Worm (Caenorhabditis elegans): Measurements from ENCODE around the gene K10C9.7.

The K10C9.7 gene

DNA sequence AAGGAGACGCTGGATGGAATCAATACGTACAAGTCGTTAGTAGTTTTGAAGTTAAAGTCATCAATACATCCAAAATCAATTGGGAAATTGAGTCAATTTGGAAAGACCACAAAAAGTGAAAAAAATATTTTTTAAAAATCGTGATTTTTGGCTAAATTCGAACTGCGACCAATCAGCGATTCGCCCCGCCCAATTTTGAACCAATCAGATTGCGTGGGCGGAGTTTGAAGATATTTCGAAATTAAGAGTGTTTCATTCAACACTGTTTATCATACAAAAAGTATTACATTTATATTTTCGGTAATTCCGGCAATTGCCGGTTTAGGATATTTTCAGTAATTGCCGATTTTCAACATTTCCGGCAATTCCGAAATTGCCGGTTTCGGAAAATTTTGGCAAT lies 50.2 kb downstream of the K10C9.7 start:
- TF ChIP-seq ceh-36 (tag; optimal IDR thresholded peaks at IDR 0.05) (no peak), tra-4 (tag; optimal IDR thresholded peaks at IDR 0.05) (no peak), tbx-11 (GFP tag; IDR thresholded peaks at IDR 0.05) (no peak), hmg-4 (GFP tag; optimal IDR thresholded peaks at IDR 0.05) (no peak), B0310.2 (tag; optimal IDR thresholded peaks at IDR 0.05) (no peak), flt-1 (GFP tag; IDR thresholded peaks at IDR 0.05) (no peak), scrt-1 (GFP tag; IDR thresholded peaks at IDR 0.05) (no peak), ets-7 (tag; optimal IDR thresholded peaks at IDR 0.05) (no peak), ama-1 (optimal IDR thresholded peaks at IDR 0.05) (no peak), sea-1 (GFP tag; conservative IDR thresholded peaks at IDR 0.05) (no peak), hnd-1 (tag; optimal IDR thresholded peaks at IDR 0.05) (no peak), tbx-37 (GFP tag; conservative IDR thresholded peaks at IDR 0.05) (no peak), hmbx-1 (tag; optimal IDR thresholded peaks at IDR 0.05) (no peak), aly-1 (tag; optimal IDR thresholded peaks at IDR 0.05) (no peak), pes-1 (GFP tag; IDR thresholded peaks at IDR 0.05) (no peak), ceh-13 (GFP tag; optimal IDR thresholded peaks at IDR 0.05) (no peak), F13C5.2 (tag; optimal IDR thresholded peaks at IDR 0.05) (no peak)
